Fruit fly (Drosophila melanogaster) Kc167 (cell line): ENCODE data around the gene TwdlL.

Source experiments
- Myc ChIP-seq: fragments of >200 bp; optimal IDR thresholded peaks from 2 replicates; lab custom pipeline; 2017; ENCODE audit warnings: missing external identifiers
- Sin3A ChIP-seq: fragments of >200 bp; optimal IDR thresholded peaks from 2 replicates; lab custom pipeline; 2018; ENCODE audit warnings: missing external identifiers
- h ChIP-seq: fragments of >200 bp; optimal IDR thresholded peaks from 3 replicates; lab custom pipeline; 2018; ENCODE audit warnings: missing external identifiers
- insv ChIP-seq: fragments of >200 bp; optimal IDR thresholded peaks from 3 replicates; lab custom pipeline; 2018; ENCODE audit warnings: missing external identifiers
- psq ChIP-seq: fragments of >200 bp; optimal IDR thresholded peaks from 2 replicates; lab custom pipeline; 2017; ENCODE audit warnings: missing external identifiers
- ttk ChIP-seq: sonication (Bioruptor generic); optimal IDR thresholded peaks from 2 replicates; lab custom pipeline; 2017; ENCODE audit warnings: missing external identifiers

Gene TwdlL

dm6 chr3R:26629618-26630017 lies 4.2 kb upstream of the TwdlL start, which contains the start of gene TwdlJ:
Gene TwdlJ, plus strand, starts transcription at chr3R:26629918.
- no peak for TF ChIP-seq Sin3A
- TF ChIP-seq psq (lab: Kevin White, UChicago) = no peak
- TF ChIP-seq Myc = no peak

dm6 chr3R:26628624-26629023 lies 3.2 kb upstream of the TwdlL start, which contains the start of gene TwdlK:
Gene TwdlK, minus strand, starts transcription at chr3R:26628724.
- TF ChIP-seq h (lab: Kevin White, UChicago) (no peak), ttk (lab: Kevin White, UChicago) (no peak), insv (lab: Kevin White, UChicago) (no peak), psq (lab: Kevin White, UChicago) (no peak), Sin3A (no peak), Myc (no peak)

- TF ChIP-seq Myc = no peak
- TF ChIP-seq psq (lab: Kevin White, UChicago) = no peak
- no peak for TF ChIP-seq insv (lab: Kevin White, UChicago)
- no peak for TF ChIP-seq h (lab: Kevin White, UChicago)
- no peak for TF ChIP-seq Sin3A
- TF ChIP-seq ttk (lab: Kevin White, UChicago) = no peak
Observed at dm6 chr3R:26626638-26627037, 1.2 kb upstream of the TwdlL start, which contains the start of gene TwdlO. Gene TwdlO, minus strand, starts transcription at chr3R:26626738.

dm6 chr3R:26623493-26623956 lies 1.9 kb downstream of the TwdlL start, which contains the start of gene TwdlB:
Gene TwdlB, minus strand, starts transcription at chr3R:26623543.
- TF ChIP-seq Myc (no peak), h (lab: Kevin White, UChicago) (no peak), insv (lab: Kevin White, UChicago) (no peak), psq (lab: Kevin White, UChicago) (no peak), ttk (lab: Kevin White, UChicago) (no peak), Sin3A (no peak)

dm6 chr3R:26621314-26621813 lies 4.1 kb downstream of the TwdlL start, which contains the start of gene TwdlP:
Gene TwdlP, minus strand, starts transcription at chr3R:26621364.
- no peak for TF ChIP-seq h (lab: Kevin White, UChicago)
- no peak for TF ChIP-seq Sin3A
- no peak for TF ChIP-seq psq (lab: Kevin White, UChicago)
- TF ChIP-seq ttk (lab: Kevin White, UChicago) = no peak
- no peak for TF ChIP-seq insv (lab: Kevin White, UChicago)
- no peak for TF ChIP-seq Myc

dm6 chr3R:26618818-26619217 lies 6.6 kb downstream of the TwdlL start, which contains the start of gene TwdlM:
Gene TwdlM, plus strand, starts transcription at chr3R:26619118.
- TF ChIP-seq Myc (no peak), Sin3A (no peak), ttk (lab: Kevin White, UChicago) (no peak)

dm6 chr3R:26615428-26615827 lies 10.0 kb downstream of the TwdlL start:
- TF ChIP-seq Myc = no peak
- TF ChIP-seq ttk (lab: Kevin White, UChicago) = no peak
- TF ChIP-seq h (lab: Kevin White, UChicago) = no peak
- no peak for TF ChIP-seq insv (lab: Kevin White, UChicago)
- no peak for TF ChIP-seq psq (lab: Kevin White, UChicago)
- no peak for TF ChIP-seq Sin3A

- TF ChIP-seq Sin3A (no peak), psq (lab: Kevin White, UChicago) (no peak), Myc (no peak), insv (lab: Kevin White, UChicago) (no peak)
Observed at dm6 chr3R:26606498-26606897, 19.0 kb downstream of the TwdlL start.

- TF ChIP-seq insv (lab: Kevin White, UChicago) (no peak), psq (lab: Kevin White, UChicago) (no peak), Sin3A (no peak), h (lab: Kevin White, UChicago) (no peak)
Observed at dm6 chr3R:26593847-26594542, 31.5 kb downstream of the TwdlL start.

- no peak for TF ChIP-seq insv (lab: Kevin White, UChicago)
- no peak for TF ChIP-seq h (lab: Kevin White, UChicago)
- TF ChIP-seq Myc = no peak
Observed at dm6 chr3R:26588158-26588584, 37.3 kb downstream of the TwdlL start.
